Fruit fly (Drosophila melanogaster) whole organism, embryonic: ENCODE data around the gene CG9630.
A peak's percentile ranks its signal among the peaks of the same experiment; 100 is the strongest.

Source experiments
- Asciz ChIP-seq: fragments of 200-800 bp; sonication (Bioruptor generic); optimal IDR thresholded peaks from 2 replicates; lab custom pipeline; 2017; ENCODE audit warnings: missing biosample characterization, mild to moderate bottlenecking, missing genetic modification characterization, missing genetic modification reagents
- CG11247 ChIP-seq: fragments of 200-800 bp; sonication (Bioruptor generic); IDR thresholded peaks from 2 replicates; pipeline ENCODE4 v1.3.6; 2022; ENCODE audit warnings: missing biosample characterization, missing genetic modification characterization
- CG11398 ChIP-seq: fragments of 200-800 bp; sonication (Bioruptor generic); optimal IDR thresholded peaks from 2 replicates; lab custom pipeline; 2016; ENCODE audit warnings: missing biosample characterization, missing genetic modification characterization
- CG11456 ChIP-seq: fragments of 200-800 bp; sonication (Bioruptor generic); IDR thresholded peaks from 3 replicates; pipeline ENCODE4 v1.3.6; 2022; ENCODE audit warnings: missing biosample characterization, missing genetic modification characterization
- CG11504 ChIP-seq: fragments of 200-800 bp; sonication (Bioruptor generic); optimal IDR thresholded peaks from 3 replicates; lab custom pipeline; 2019; ENCODE audit warnings: missing biosample characterization, mild to moderate bottlenecking, missing genetic modification characterization, moderate library complexity
- CG13296 ChIP-seq: fragments of 200-800 bp; sonication (Bioruptor generic); optimal IDR thresholded peaks from 3 replicates; lab custom pipeline; 2018; ENCODE audit warnings: missing biosample characterization, mild to moderate bottlenecking, missing genetic modification characterization
- CG15011 ChIP-seq: fragments of 200-800 bp; sonication (Bioruptor generic); optimal IDR thresholded peaks from 3 replicates; lab custom pipeline; 2018; ENCODE audit warnings: missing biosample characterization, mild to moderate bottlenecking, missing genetic modification characterization
- CG17612 ChIP-seq: fragments of 200-800 bp; sonication (Bioruptor generic); IDR thresholded peaks from 2 replicates; pipeline ENCODE4 v1.3.6; 2022; ENCODE audit warnings: missing biosample characterization, missing genetic modification characterization
- CG18262 ChIP-seq: fragments of 200-800 bp; optimal IDR thresholded peaks from 3 replicates; lab custom pipeline; 2019; ENCODE audit warnings: missing biosample characterization, mild to moderate bottlenecking, missing genetic modification characterization, moderate library complexity
- CG18599 ChIP-seq: fragments of 200-800 bp; sonication (Bioruptor generic); optimal IDR thresholded peaks from 3 replicates; lab custom pipeline; 2017; ENCODE audit warnings: missing biosample characterization, missing genetic modification characterization, mild to moderate bottlenecking, moderate library complexity, missing genetic modification reagents
- CG2678 ChIP-seq: fragments of 200-800 bp; sonication (Bioruptor generic); optimal IDR thresholded peaks from 3 replicates; lab custom pipeline; 2019; ENCODE audit warnings: missing biosample characterization, mild to moderate bottlenecking, missing genetic modification characterization, moderate library complexity
- CG31365 ChIP-seq: fragments of 200-800 bp; sonication (Bioruptor generic); optimal IDR thresholded peaks from 2 replicates; lab custom pipeline; 2018; ENCODE audit warnings: missing biosample characterization, mild to moderate bottlenecking, missing genetic modification characterization
- CG4617 ChIP-seq: fragments of 200-800 bp; sonication (Bioruptor generic); optimal IDR thresholded peaks from 3 replicates; lab custom pipeline; 2016; ENCODE audit warnings: missing biosample characterization, missing genetic modification characterization, borderline replicate concordance
- CG8478 ChIP-seq: fragments of >200 bp; optimal IDR thresholded peaks from 2 replicates; lab custom pipeline; 2018
- CG8765 ChIP-seq: fragments of 200-800 bp; sonication (Bioruptor generic); IDR thresholded peaks from 2 replicates; pipeline ENCODE4 v1.3.6; 2022; ENCODE audit warnings: missing biosample characterization, missing genetic modification characterization
- D ChIP-seq, 2 experiments: fragments of 200-800 bp in 1 of 2; fragments of >200 bp in 1 of 2; sonication (Bioruptor generic) in 1 of 2; optimal IDR thresholded peaks; 2 replicates in 1 of 2; 3 replicates in 1 of 2; lab custom pipeline; 2017; ENCODE audit warnings: mild to moderate bottlenecking in 1 of 2, missing biosample characterization in 1 of 2, missing genetic modification characterization in 1 of 2, missing genetic modification reagents in 1 of 2
- Dfd ChIP-seq, 2 experiments: fragments of >200 bp; optimal IDR thresholded peaks; 2 replicates each; lab custom pipeline; 2017; ENCODE audit warnings: missing biosample characterization in 2 of 2, missing genetic modification characterization in 2 of 2
- Eip74EF ChIP-seq, 2 experiments: fragments of 200-800 bp in 1 of 2; fragments of >200 bp in 1 of 2; sonication (Bioruptor generic) in 1 of 2; optimal IDR thresholded peaks; 2 replicates each; lab custom pipeline; 2017 to 2019; ENCODE audit warnings: missing biosample characterization in 2 of 2, missing genetic modification characterization in 2 of 2, mild to moderate bottlenecking in 1 of 2, moderate library complexity in 1 of 2
- Ets97D ChIP-seq: fragments of 200-800 bp; sonication (Bioruptor generic); optimal IDR thresholded peaks from 3 replicates; lab custom pipeline; 2016; ENCODE audit warnings: missing biosample characterization, missing genetic modification characterization
- Fer2 ChIP-seq: fragments of 200-800 bp; sonication (Bioruptor generic); optimal IDR thresholded peaks from 2 replicates; lab custom pipeline; 2018; ENCODE audit warnings: missing biosample characterization, mild to moderate bottlenecking, missing genetic modification characterization, moderate library complexity
- HLH54F ChIP-seq: fragments of 200-800 bp; sonication (Bioruptor generic); optimal IDR thresholded peaks from 3 replicates; lab custom pipeline; 2016; ENCODE audit warnings: missing biosample characterization, missing genetic modification characterization
- Hand ChIP-seq: fragments of 200-800 bp; sonication (Bioruptor generic); optimal IDR thresholded peaks from 2 replicates; lab custom pipeline; 2017; ENCODE audit warnings: mild to moderate bottlenecking, missing biosample characterization, missing genetic modification reagents, missing genetic modification characterization
- Hmx ChIP-seq: fragments of 200-800 bp; sonication (Bioruptor generic); optimal IDR thresholded peaks from 2 replicates; lab custom pipeline; 2016; ENCODE audit warnings: missing biosample characterization, missing genetic modification characterization
- Hr51 ChIP-seq, 2 experiments: fragments of 200-800 bp; sonication (Bioruptor generic); optimal IDR thresholded peaks; 2 replicates in 1 of 2; 3 replicates in 1 of 2; lab custom pipeline; 2016 to 2018; ENCODE audit warnings: missing biosample characterization in 2 of 2, missing genetic modification characterization in 2 of 2, mild to moderate bottlenecking in 1 of 2, moderate library complexity in 1 of 2
- Lpt ChIP-seq: fragments of >200 bp; optimal IDR thresholded peaks from 2 replicates; lab custom pipeline; 2018; ENCODE audit warnings: missing biosample characterization, missing genetic modification characterization
- Scr ChIP-seq: fragments of 200-800 bp; sonication (Bioruptor generic); IDR thresholded peaks from 2 replicates; pipeline ENCODE4 v1.3.6; 2022; ENCODE audit warnings: missing biosample characterization, missing genetic modification characterization; ENCODE audit not compliant: partially characterized antibody
- bowl ChIP-seq: fragments of 200-800 bp; sonication (Bioruptor generic); IDR thresholded peaks from 2 replicates; pipeline ENCODE4 v1.3.6; 2022; ENCODE audit warnings: missing biosample characterization, missing genetic modification characterization
- btn ChIP-seq: fragments of 200-800 bp; sonication (Bioruptor generic); optimal IDR thresholded peaks from 2 replicates; lab custom pipeline; 2016; ENCODE audit warnings: missing biosample characterization, missing genetic modification characterization
- chinmo ChIP-seq: fragments of 200-800 bp; sonication (Bioruptor generic); IDR thresholded peaks from 4 replicates; pipeline ENCODE4 v1.3.6; 2022; ENCODE audit warnings: missing biosample characterization, missing genetic modification characterization; ENCODE audit not compliant: partially characterized antibody
- ci ChIP-seq: fragments of 200-800 bp; sonication (Bioruptor generic); IDR thresholded peaks from 3 replicates; pipeline ENCODE4 v1.3.6; 2022; ENCODE audit warnings: missing biosample characterization, missing genetic modification characterization
- crol ChIP-seq: fragments of 200-800 bp; sonication (Bioruptor generic); IDR thresholded peaks from 2 replicates; pipeline ENCODE4 v1.3.6; 2022; ENCODE audit warnings: missing biosample characterization, missing genetic modification characterization
- cwo ChIP-seq: fragments of 200-800 bp; sonication (Bioruptor generic); optimal IDR thresholded peaks from 3 replicates; lab custom pipeline; 2017; ENCODE audit warnings: missing biosample characterization, missing genetic modification characterization, mild to moderate bottlenecking, moderate library complexity, missing genetic modification reagents
- exex ChIP-seq: fragments of 200-800 bp; sonication (Bioruptor generic); optimal IDR thresholded peaks from 4 replicates; lab custom pipeline; 2018; ENCODE audit warnings: missing biosample characterization, mild to moderate bottlenecking, missing genetic modification characterization, moderate library complexity
- grau ChIP-seq: fragments of 200-800 bp; optimal IDR thresholded peaks from 3 replicates; lab custom pipeline; 2019; ENCODE audit warnings: missing biosample characterization, mild to moderate bottlenecking, missing genetic modification characterization, moderate library complexity
- hkb ChIP-seq, 2 experiments: fragments of 200-800 bp in 1 of 2; fragments of >200 bp in 1 of 2; sonication (Bioruptor generic) in 1 of 2; IDR thresholded peaks in 1 of 2; optimal IDR thresholded peaks in 1 of 2; 2 replicates each; pipeline versions ENCODE4 v1.3.6 to Lab custom; 2017 to 2022; ENCODE audit warnings: missing biosample characterization in 1 of 2, missing genetic modification characterization in 1 of 2
- mirr ChIP-seq: fragments of 200-800 bp; sonication (Bioruptor generic); optimal IDR thresholded peaks from 3 replicates; lab custom pipeline; 2018; ENCODE audit warnings: missing biosample characterization, mild to moderate bottlenecking, missing genetic modification characterization
- nerfin-2 ChIP-seq: fragments of 200-800 bp; sonication (Bioruptor generic); IDR thresholded peaks from 2 replicates; pipeline ENCODE4 v1.3.6; 2022; ENCODE audit warnings: missing biosample characterization, missing genetic modification characterization; ENCODE audit not compliant: partially characterized antibody
- nom ChIP-seq: fragments of 200-800 bp; sonication (Bioruptor generic); optimal IDR thresholded peaks from 2 replicates; lab custom pipeline; 2017; ENCODE audit warnings: missing biosample characterization, missing genetic modification characterization, mild to moderate bottlenecking, moderate library complexity, missing genetic modification reagents
- pita ChIP-seq: fragments of 200-800 bp; sonication (Bioruptor generic); optimal IDR thresholded peaks from 2 replicates; lab custom pipeline; 2017; ENCODE audit warnings: missing biosample characterization, mild to moderate bottlenecking, missing genetic modification characterization
- rib ChIP-seq: fragments of 200-800 bp; sonication (Bioruptor generic); IDR thresholded peaks from 2 replicates; pipeline ENCODE4 v1.3.6; 2022; ENCODE audit warnings: missing biosample characterization, missing genetic modification characterization
- ro ChIP-seq: fragments of 200-800 bp; sonication (Bioruptor generic); IDR thresholded peaks from 2 replicates; pipeline ENCODE4 v1.3.6; 2022; ENCODE audit warnings: missing biosample characterization, missing genetic modification characterization
- salm ChIP-seq: fragments of 200-800 bp; sonication (Bioruptor generic); optimal IDR thresholded peaks from 2 replicates; lab custom pipeline; 2018; ENCODE audit warnings: missing biosample characterization, mild to moderate bottlenecking, missing genetic modification characterization
- scrt ChIP-seq: fragments of 200-800 bp; sonication (Bioruptor generic); optimal IDR thresholded peaks from 2 replicates; lab custom pipeline; 2018; ENCODE audit warnings: missing biosample characterization, mild to moderate bottlenecking, missing genetic modification characterization, moderate library complexity
- sens-2 ChIP-seq: fragments of 200-800 bp; sonication (Bioruptor generic); IDR thresholded peaks from 2 replicates; pipeline ENCODE4 v1.3.6; 2022; ENCODE audit warnings: missing biosample characterization, missing genetic modification characterization
- tll ChIP-seq, 2 experiments: fragments of 200-800 bp in 1 of 2; fragments of >200 bp in 1 of 2; sonication (Bioruptor generic) in 1 of 2; optimal IDR thresholded peaks; 2 replicates each; lab custom pipeline; 2017 to 2019; ENCODE audit warnings: missing biosample characterization in 2 of 2, missing genetic modification characterization in 2 of 2, mild to moderate bottlenecking in 1 of 2, moderate library complexity in 1 of 2
- tx ChIP-seq: fragments of 200-800 bp; sonication (Bioruptor generic); optimal IDR thresholded peaks from 2 replicates; lab custom pipeline; 2016; ENCODE audit warnings: missing biosample characterization, missing genetic modification characterization
- vvl ChIP-seq: fragments of 200-800 bp; sonication (Bioruptor generic); IDR thresholded peaks from 2 replicates; pipeline ENCODE4 v1.3.6; 2022; ENCODE audit warnings: missing biosample characterization, missing genetic modification characterization
- wek ChIP-seq: fragments of 200-800 bp; sonication (Bioruptor generic); optimal IDR thresholded peaks from 3 replicates; lab custom pipeline; 2018; ENCODE audit warnings: missing biosample characterization, mild to moderate bottlenecking, missing genetic modification characterization, moderate library complexity

Gene CG9630

DNA sequence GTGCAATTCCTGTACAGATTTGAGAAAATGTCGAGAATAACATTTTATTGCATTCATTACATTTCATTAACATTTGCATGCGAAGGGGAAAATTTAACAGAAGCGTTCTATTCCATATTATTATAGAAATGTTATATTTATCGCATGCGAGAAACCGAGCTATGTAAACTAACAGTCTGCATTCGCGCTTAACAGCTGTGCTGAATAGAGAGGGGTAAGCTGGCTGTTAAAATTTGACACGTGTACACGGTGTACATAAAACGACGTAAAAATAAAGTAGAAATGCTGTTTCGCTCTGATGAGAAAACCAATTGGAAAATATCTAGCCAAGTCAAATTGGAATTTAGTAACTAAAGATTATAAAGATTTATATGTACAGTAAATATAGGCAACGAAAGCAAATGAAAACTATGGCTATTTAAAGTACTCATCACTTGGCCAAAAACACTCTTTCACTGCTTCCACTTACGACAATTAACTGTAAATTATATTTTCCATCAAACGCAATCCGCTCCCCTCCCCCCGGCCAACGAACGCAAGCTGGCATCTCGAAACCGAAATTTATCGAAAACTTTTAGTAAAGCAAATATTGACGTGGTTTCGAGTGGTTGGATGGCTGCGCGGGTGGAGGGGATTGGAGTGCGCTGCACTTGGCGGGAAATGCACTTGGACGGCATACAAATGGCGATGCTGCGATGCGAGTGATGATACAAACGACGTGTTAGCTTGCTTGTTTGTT lies 36.7 kb upstream of the CG9630 start (continued):
- TF ChIP-seq nom (GFP tag; lab: Kevin White, UChicago) (no peak), Eip74EF (GFP tag; optimal IDR thresholded peaks at IDR 0.05; lab: Kevin White, UChicago) (no peak), Hr51 (GFP tag; optimal IDR thresholded peaks at IDR 0.05; lab: Kevin White, UChicago) (no peak), CG15011 (GFP tag; lab: Kevin White, UChicago) (no peak), CG31365 (tag; lab: Kevin White, UChicago) (no peak), CG17612 (GFP tag; lab: Robert Waterston, UW) (no peak), CG4617 (GFP tag; lab: Kevin White, UChicago) (no peak), vvl (GFP tag; lab: Robert Waterston, UW) (no peak), tx (GFP tag; lab: Kevin White, UChicago) (no peak), rib (no peak), wek (no peak), HLH54F (GFP tag; lab: Kevin White, UChicago) (no peak), Scr (GFP tag; lab: Robert Waterston, UW) (peak; percentile 19), btn (GFP tag; lab: Kevin White, UChicago) (no peak), CG11504 (tag; lab: Kevin White, UChicago) (no peak), CG13296 (GFP tag; lab: Kevin White, UChicago) (no peak), nerfin-2 (no peak), Fer2 (no peak), ci (GFP tag; lab: Robert Waterston, UW) (0 out of 3 replicates have a peak, but pooled peaks have one; percentile 20), Hmx (GFP tag; lab: Kevin White, UChicago) (no peak), scrt (no peak), grau (tag; lab: Kevin White, UChicago) (no peak), mirr (no peak), crol (GFP tag; lab: Robert Waterston, UW) (peak; percentile 91), chinmo (no peak), CG2678 (tag; lab: Kevin White, UChicago) (no peak), Hand (GFP tag; lab: Kevin White, UChicago) (no peak), salm (tag; lab: Kevin White, UChicago) (no peak), D (optimal IDR thresholded peaks at IDR 0.05; lab: Kevin White, UChicago) (peak; percentile 37), D (GFP tag; optimal IDR thresholded peaks at IDR 0.05; lab: Kevin White, UChicago) (no peak), CG18599 (GFP tag; lab: Kevin White, UChicago) (no peak), Dfd (GFP tag; optimal IDR thresholded peaks at IDR 0.05; lab: Kevin White, UChicago) (no peak), CG11398 (GFP tag; lab: Kevin White, UChicago) (no peak), hkb (optimal IDR thresholded peaks at IDR 0.05; lab: Kevin White, UChicago) (peak; percentile 22), hkb (GFP tag; IDR thresholded peaks at IDR 0.05; lab: Robert Waterston, UW) (no peak), exex (tag; lab: Kevin White, UChicago) (no peak), Lpt (GFP tag; lab: Kevin White, UChicago) (no peak), CG8765 (GFP tag; lab: Robert Waterston, UW) (no peak), CG18262 (tag; lab: Kevin White, UChicago) (no peak), pita (no peak), bowl (GFP tag; lab: Robert Waterston, UW) (no peak), ro (GFP tag; lab: Robert Waterston, UW) (no peak), CG11247 (GFP tag; lab: Robert Waterston, UW) (no peak), Asciz (GFP tag; lab: Kevin White, UChicago) (no peak), cwo (peak; percentile 55), sens-2 (no peak), CG8478 (lab: Kevin White, UChicago) (no peak), Ets97D (GFP tag; lab: Kevin White, UChicago) (no peak), CG11456 (GFP tag; lab: Robert Waterston, UW) (no peak), tll (GFP tag; optimal IDR thresholded peaks at IDR 0.05; lab: Kevin White, UChicago) (no peak)
